Worm (Caenorhabditis elegans): ENCODE measurements around the gene Y38F1A.8.

ce11 chrII:13007717-13008461, 7.2 kb upstream of the Y38F1A.8 start, which contains the start of gene oig-2:
- no peak for TF ChIP-seq B0310.2 (tag; optimal IDR thresholded peaks at IDR 0.05)
- TF ChIP-seq hnd-1 (tag; optimal IDR thresholded peaks at IDR 0.05), result no peak

Measured in whole organism, early embryonic.